Worm (Caenorhabditis elegans) whole organism, midembryonic: ENCODE data around the gene F40F8.3.

Experiments
- T22C8.4 ChIP-seq: fragments of 200-800 bp; sonication (Bioruptor generic); IDR thresholded peaks from 2 replicates; pipeline ENCODE4 v1.3.6; 2022; ENCODE audit warnings: missing genetic modification characterization, missing compliant biosample characterization
- cog-1 ChIP-seq: sonication (generic microtip); optimal IDR thresholded peaks from 2 replicates; lab custom pipeline; 2016; ENCODE audit warnings: missing genetic modification characterization, missing compliant biosample characterization
- med-1 ChIP-seq: sonication (generic microtip); optimal IDR thresholded peaks from 2 replicates; lab custom pipeline; 2017; ENCODE audit warnings: missing genetic modification characterization, mild to moderate bottlenecking, missing compliant biosample characterization, antibody characterized with exemption, missing genetic modification reagents; ENCODE audit not compliant: insufficient read depth
- ref-1 ChIP-seq: fragments of 200-800 bp; sonication (Bioruptor generic); conservative IDR thresholded peaks from 2 replicates; pipeline ENCODE4 v1.3.6; 2022; ENCODE audit warnings: missing genetic modification reagents, missing genetic modification characterization, missing compliant biosample characterization
- ztf-23 ChIP-seq: fragments of 200-800 bp; sonication (Bioruptor generic); IDR thresholded peaks from 2 replicates; pipeline ENCODE4 v1.3.6; 2022; ENCODE audit warnings: missing genetic modification reagents, missing genetic modification characterization, missing compliant biosample characterization
- ztf-29 ChIP-seq: fragments of 200-800 bp; sonication (Bioruptor generic); IDR thresholded peaks from 2 replicates; pipeline ENCODE4 v1.3.6; 2022; ENCODE audit warnings: missing genetic modification reagents, missing genetic modification characterization, missing compliant biosample characterization

- TF ChIP-seq T22C8.4 (GFP tag; lab: Robert Waterston, UW) (no peak), ztf-23 (GFP tag; lab: Robert Waterston, UW) (no peak), ztf-29 (GFP tag; lab: Robert Waterston, UW) (no peak), cog-1 (tag; lab: Kevin White, UChicago) (no peak), med-1 (GFP tag; lab: Kevin White, UChicago) (no peak), ref-1 (GFP tag; lab: Robert Waterston, UW) (no peak)
Observed at ce11 chrII:11154957-11155356, 25.9 kb downstream of the F40F8.3 start.
